Worm (Caenorhabditis elegans) whole organism, L3 larva: ENCODE measurements around the gene F21A3.4.

Experiments
- ama-1 ChIP-seq: fragments of 150-350 bp; optimal IDR thresholded peaks from 2 replicates; lab custom pipeline; 2018
- ceh-82 ChIP-seq: fragments of 150-350 bp; optimal IDR thresholded peaks from 2 replicates; lab custom pipeline; 2014; ENCODE audit warnings: missing biosample characterization, missing genetic modification characterization
- ceh-9 ChIP-seq: sonication (generic microtip); optimal IDR thresholded peaks from 2 replicates; lab custom pipeline; 2018; ENCODE audit warnings: missing biosample characterization, missing genetic modification characterization
- elt-2 ChIP-seq: sonication (generic microtip); optimal IDR thresholded peaks from 2 replicates; lab custom pipeline; 2016; ENCODE audit warnings: missing genetic modification reagents, mild to moderate bottlenecking, missing genetic modification characterization, missing compliant biosample characterization
- elt-3 ChIP-seq, 3 experiments: fragments of 150-350 bp in 1 of 3; sonication (generic microtip) in 2 of 3; optimal IDR thresholded peaks; 2 replicates in 2 of 3; 4 replicates in 1 of 3; lab custom pipeline; 2014 to 2017; ENCODE audit warnings: missing biosample characterization in 3 of 3, missing genetic modification characterization in 3 of 3
- fkh-10 ChIP-seq: sonication (generic microtip); optimal IDR thresholded peaks from 2 replicates; lab custom pipeline; 2017; ENCODE audit warnings: missing biosample characterization, missing genetic modification reagents, missing genetic modification characterization
- fos-1 ChIP-seq: fragments of 150-350 bp; optimal IDR thresholded peaks from 2 replicates; lab custom pipeline; 2014; ENCODE audit warnings: missing biosample characterization, missing genetic modification characterization
- nfya-1 ChIP-seq: sonication (generic microtip); optimal IDR thresholded peaks from 2 replicates; lab custom pipeline; 2017; ENCODE audit warnings: missing genetic modification characterization, mild to moderate bottlenecking, missing compliant biosample characterization, antibody characterized with exemption, moderate library complexity; ENCODE audit not compliant: insufficient read depth
- nhr-11 ChIP-seq: fragments of 150-350 bp; optimal IDR thresholded peaks from 2 replicates; lab custom pipeline; 2014; ENCODE audit warnings: missing biosample characterization, missing genetic modification characterization
- nhr-237 ChIP-seq: fragments of 150-350 bp; optimal IDR thresholded peaks from 2 replicates; lab custom pipeline; 2014; ENCODE audit warnings: missing biosample characterization, missing genetic modification characterization
- nhr-28 ChIP-seq: fragments of 150-350 bp; optimal IDR thresholded peaks from 2 replicates; lab custom pipeline; 2014; ENCODE audit warnings: missing biosample characterization, missing genetic modification characterization
- nhr-76 ChIP-seq: fragments of 150-350 bp; sonication (generic microtip); optimal IDR thresholded peaks from 5 replicates; lab custom pipeline; 2014; ENCODE audit warnings: missing biosample characterization, missing genetic modification characterization
- unc-39 ChIP-seq: sonication (generic microtip); optimal IDR thresholded peaks from 4 replicates; lab custom pipeline; 2017; ENCODE audit warnings: missing biosample characterization, missing genetic modification characterization

ce11 chrV:15571006-15571526 is 34.6 kb downstream of the F21A3.4 start, which contains the start of gene fbxa-95:
- TF ChIP-seq nhr-28 (no peak), elt-3 (tag; optimal IDR thresholded peaks at IDR 0.05; lab: Kevin White, UChicago) (no peak), nfya-1 (tag; lab: Kevin White, UChicago) (peak; percentile 9), ceh-82 (no peak), nhr-76 (tag; lab: Kevin White, UChicago) (no peak), ama-1 (lab: Kevin White, UChicago) (no peak), unc-39 (tag; lab: Kevin White, UChicago) (no peak), ceh-9 (tag; lab: Kevin White, UChicago) (no peak), elt-2 (no peak), fkh-10 (GFP tag; lab: Kevin White, UChicago) (no peak), nhr-11 (tag; lab: Kevin White, UChicago) (no peak), fos-1 (tag; lab: Kevin White, UChicago) (no peak), nhr-237 (tag; lab: Kevin White, UChicago) (no peak)
